Worm (Caenorhabditis elegans): ENCODE data around the gene fipr-11.

DNA sequence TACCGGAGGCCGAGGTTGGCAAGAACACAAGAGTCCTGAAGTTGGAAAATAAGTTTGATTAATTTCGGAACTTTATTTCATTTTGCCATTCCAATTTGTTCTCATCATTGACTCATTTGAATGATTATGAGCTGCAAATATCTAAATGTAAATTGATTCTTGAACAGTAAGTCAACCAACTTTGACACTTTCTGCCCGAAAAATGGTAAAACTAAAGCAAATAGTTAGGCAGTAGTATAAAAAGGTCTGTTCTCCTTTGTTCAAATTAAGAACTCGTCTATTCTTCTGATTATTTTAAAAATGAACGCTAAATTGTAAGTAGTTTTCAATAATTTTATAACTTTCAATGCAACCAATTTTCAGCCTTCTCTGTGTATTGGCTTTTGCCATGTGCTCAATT is 37.0 kb upstream of the fipr-11 start, which contains the start of gene fipr-12:
- TF ChIP-seq egl-27 (tag; optimal IDR thresholded peaks at IDR 0.05) (no peak), ama-1 (optimal IDR thresholded peaks at IDR 0.05) (no peak), ztf-11 (tag; optimal IDR thresholded peaks at IDR 0.05) (no peak), lsy-2 (tag; optimal IDR thresholded peaks at IDR 0.05) (no peak)
